Fruit fly (Drosophila melanogaster) whole organism, embryonic: ENCODE data around the gene CG34057.

Source experiments
- CG1832 ChIP-seq: fragments of 200-800 bp; sonication (Bioruptor generic); optimal IDR thresholded peaks from 2 replicates; lab custom pipeline; 2017; ENCODE audit warnings: missing biosample characterization, mild to moderate bottlenecking, missing genetic modification characterization, inconsistent platforms
- chn ChIP-seq: fragments of 200-800 bp; sonication (Bioruptor generic); optimal IDR thresholded peaks from 2 replicates; lab custom pipeline; 2016; ENCODE audit warnings: missing biosample characterization, missing genetic modification characterization
- nerfin-2 ChIP-seq: fragments of 200-800 bp; sonication (Bioruptor generic); IDR thresholded peaks from 2 replicates; pipeline ENCODE4 v1.3.6; 2022; ENCODE audit warnings: missing biosample characterization, missing genetic modification characterization; ENCODE audit not compliant: partially characterized antibody

DNA sequence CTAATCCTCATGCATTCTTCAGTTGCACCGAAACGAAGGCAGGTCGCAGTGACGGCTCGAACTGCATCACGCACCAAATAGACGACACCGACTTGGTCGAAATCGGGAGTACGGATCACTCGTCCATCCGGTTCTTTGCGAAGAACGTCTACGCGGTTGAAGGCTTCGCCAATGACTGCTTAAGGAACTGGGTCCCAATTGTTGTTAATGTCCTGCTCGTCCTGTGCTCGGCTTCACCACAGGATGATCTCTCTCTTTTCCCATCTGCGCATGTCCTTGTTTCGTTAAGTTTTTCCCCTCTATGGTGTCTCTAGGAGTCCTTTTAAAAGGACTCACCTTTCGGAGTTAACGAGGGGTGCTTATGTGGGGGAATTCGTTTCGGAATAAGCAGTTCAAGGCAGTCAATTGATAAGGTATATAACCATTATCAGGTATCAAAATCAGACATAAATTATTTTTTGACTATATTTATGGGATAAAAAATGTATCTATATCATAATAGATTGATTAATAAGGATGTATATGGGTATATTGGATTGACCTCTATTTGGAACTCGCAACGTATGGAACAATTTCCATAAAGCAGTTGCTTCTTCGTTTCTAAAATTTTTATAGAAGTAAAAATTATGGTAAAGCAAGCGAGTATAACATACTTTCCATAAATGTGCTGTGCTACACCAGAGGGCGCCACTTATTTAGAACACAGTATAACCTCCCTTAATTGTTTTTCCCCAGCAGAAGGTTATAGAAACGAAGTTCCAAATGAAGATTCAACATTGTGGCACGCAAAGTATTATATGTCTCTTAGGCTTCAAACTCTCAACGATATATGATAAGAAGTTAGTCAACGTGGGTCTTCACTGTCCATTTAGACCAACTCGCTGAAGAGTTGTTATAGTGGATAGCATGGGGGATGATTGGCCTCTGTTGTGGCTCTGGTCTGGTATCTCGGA lies 39.8 kb upstream of the CG34057 start, which contains the start of gene dpr20:
- TF ChIP-seq chn (GFP tag; lab: Kevin White, UChicago) (peak; percentile 67), CG1832 (GFP tag; lab: Kevin White, UChicago) (no peak), nerfin-2 (no peak)
